Worm (Caenorhabditis elegans): ENCODE results near the gene F35G12.12.

DNA sequence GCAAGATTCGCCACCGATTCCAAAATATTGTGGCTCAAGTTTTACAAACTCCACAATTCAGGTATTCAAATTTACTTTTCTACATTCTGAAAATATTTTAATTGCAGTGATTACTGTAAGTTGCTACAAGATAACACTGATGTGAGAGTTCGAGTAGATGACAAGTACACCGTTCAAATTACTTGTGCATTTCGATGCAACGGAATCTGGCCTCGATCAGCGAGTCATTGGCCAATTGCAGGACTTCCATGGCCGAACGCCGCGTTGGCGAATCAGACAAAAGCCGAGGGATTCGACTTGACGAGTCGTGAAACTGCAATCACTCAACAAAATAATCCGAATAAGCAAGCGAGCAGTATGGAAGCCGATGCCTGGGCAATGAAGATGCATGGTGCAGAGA is 19.7 kb downstream of the F35G12.12 start:
- TF ChIP-seq snpc-4 (tag; optimal IDR thresholded peaks at IDR 0.05): no peak
- no peak for TF ChIP-seq elt-3 (tag; optimal IDR thresholded peaks at IDR 0.05)
- no peak for TF ChIP-seq nhr-28 (tag; optimal IDR thresholded peaks at IDR 0.05)
- TF ChIP-seq blmp-1 (tag; optimal IDR thresholded peaks at IDR 0.05): no peak
- no peak for TF ChIP-seq sptf-1 (tag; optimal IDR thresholded peaks at IDR 0.05)

Measured in whole organism, mixed stage, embryonic.